Worm (Caenorhabditis elegans): ENCODE data around the gene otpl-6.

otpl-6 gene

ce11 chrV:8499407-8499806 is 26.5 kb upstream of the otpl-6 start (continued):
- TF ChIP-seq lir-1 (GFP tag; conservative IDR thresholded peaks at IDR 0.05), result no peak
- no peak for TF ChIP-seq bed-2 (GFP tag; IDR thresholded peaks at IDR 0.05)
- no peak for TF ChIP-seq efl-1 (GFP tag; optimal IDR thresholded peaks at IDR 0.05)
- no peak for TF ChIP-seq ccch-3 (GFP tag; optimal IDR thresholded peaks at IDR 0.05)

ce11 chrV:8500348-8500747 is 25.5 kb upstream of the otpl-6 start:
- peak; percentile 99 for TF ChIP-seq B0261.1 (tag; optimal IDR thresholded peaks at IDR 0.05)
- TF ChIP-seq akir-1 (GFP tag; optimal IDR thresholded peaks at IDR 0.05), result peak; percentile 95
- TF ChIP-seq lag-1 (GFP tag; IDR thresholded peaks at IDR 0.05), result peak; percentile 100
- TF ChIP-seq nfyb-1 (GFP tag; IDR thresholded peaks at IDR 0.05), result peak; percentile 99
- peak; percentile 93 for TF ChIP-seq mcd-1 (GFP tag; IDR thresholded peaks at IDR 0.05)
- peak; percentile 93 for TF ChIP-seq D2030.7 (GFP tag; IDR thresholded peaks at IDR 0.05)
- peak; percentile 98 for TF ChIP-seq hmg-20 (GFP tag; IDR thresholded peaks at IDR 0.05)
- TF ChIP-seq sea-2 (GFP tag; IDR thresholded peaks at IDR 0.05), result peak; percentile 99
- peak; percentile 100 for TF ChIP-seq lin-26 (GFP tag; IDR thresholded peaks at IDR 0.05)
- peak; percentile 99 for TF ChIP-seq dox-1 (GFP tag; IDR thresholded peaks at IDR 0.05)
- peak; percentile 96 for TF ChIP-seq mes-4 (tag; optimal IDR thresholded peaks at IDR 0.05)
- peak; percentile 100 for TF ChIP-seq F52B5.7 (tag; optimal IDR thresholded peaks at IDR 0.05)
- TF ChIP-seq sdz-38 (tag; optimal IDR thresholded peaks at IDR 0.05), result peak; percentile 77
- TF ChIP-seq dpl-1 (GFP tag; optimal IDR thresholded peaks at IDR 0.05), result peak; percentile 50
- peak; percentile 94 for TF ChIP-seq madf-10 (tag; optimal IDR thresholded peaks at IDR 0.05)
- TF ChIP-seq ceh-91 (GFP tag; IDR thresholded peaks at IDR 0.05), result peak; percentile 78
- peak; percentile 91 for TF ChIP-seq let-607 (tag; optimal IDR thresholded peaks at IDR 0.05)
- TF ChIP-seq F55B11.4 (tag; optimal IDR thresholded peaks at IDR 0.05; ENCODE audit: borderline replicate concordance, insufficient read depth), result peak; percentile 55
- peak; percentile 94 for TF ChIP-seq mel-28 (tag; optimal IDR thresholded peaks at IDR 0.05; ENCODE audit: borderline replicate concordance)
- peak; percentile 96 for TF ChIP-seq unc-130 (GFP tag; optimal IDR thresholded peaks at IDR 0.05)
- TF ChIP-seq ekl-4 (GFP tag; IDR thresholded peaks at IDR 0.05), result peak; percentile 99
- TF ChIP-seq snpc-1.1 (tag; optimal IDR thresholded peaks at IDR 0.05; ENCODE audit: insufficient read depth), result peak; percentile 100
- peak; percentile 64 for TF ChIP-seq efl-1 (GFP tag; optimal IDR thresholded peaks at IDR 0.05)
- TF ChIP-seq athp-1 (tag; optimal IDR thresholded peaks at IDR 0.05), result peak; percentile 100
- peak; percentile 90 for TF ChIP-seq lir-1 (GFP tag; conservative IDR thresholded peaks at IDR 0.05)
- TF ChIP-seq F22D6.2 (tag; optimal IDR thresholded peaks at IDR 0.05), result peak; percentile 91
- TF ChIP-seq ets-4 (GFP tag; optimal IDR thresholded peaks at IDR 0.05), result peak; percentile 100
- TF ChIP-seq fkh-3 (tag; optimal IDR thresholded peaks at IDR 0.05), result peak; percentile 100
- TF ChIP-seq attf-5 (GFP tag; optimal IDR thresholded peaks at IDR 0.05), result peak; percentile 98
- TF ChIP-seq pbrm-1 (GFP tag; IDR thresholded peaks at IDR 0.05), result peak; percentile 98
- TF ChIP-seq F57C9.4 (tag; optimal IDR thresholded peaks at IDR 0.05), result peak; percentile 99
- peak; percentile 93 for TF ChIP-seq gei-17 (GFP tag; optimal IDR thresholded peaks at IDR 0.05)
- TF ChIP-seq ccch-3 (GFP tag; optimal IDR thresholded peaks at IDR 0.05), result peak; percentile 98
- TF ChIP-seq K12H6.12 (tag; optimal IDR thresholded peaks at IDR 0.05), result peak; percentile 94
- peak; percentile 99 for TF ChIP-seq ztf-22 (GFP tag; optimal IDR thresholded peaks at IDR 0.05)
- peak; percentile 100 for TF ChIP-seq sptf-2 (GFP tag; optimal IDR thresholded peaks at IDR 0.05)
- TF ChIP-seq ceh-40 (GFP tag; IDR thresholded peaks at IDR 0.05), result peak; percentile 98
- peak; percentile 100 for TF ChIP-seq ztf-25 (GFP tag; IDR thresholded peaks at IDR 0.05)
- peak; percentile 95 for TF ChIP-seq ztf-26 (tag; optimal IDR thresholded peaks at IDR 0.05)
- peak; percentile 98 for TF ChIP-seq rcor-1 (GFP tag; IDR thresholded peaks at IDR 0.05)
- TF ChIP-seq lin-35 (GFP tag; optimal IDR thresholded peaks at IDR 0.05), result peak; percentile 48 to 93 (median 55)
- peak; percentile 100 for TF ChIP-seq nhr-120 (GFP tag; IDR thresholded peaks at IDR 0.05)
- peak; percentile 91 for TF ChIP-seq ceh-100 (GFP tag; IDR thresholded peaks at IDR 0.05)
- TF ChIP-seq ztf-28 (GFP tag; IDR thresholded peaks at IDR 0.05), result peak; percentile 98
- TF ChIP-seq him-1 (tag; optimal IDR thresholded peaks at IDR 0.05), result peak; percentile 100
- TF ChIP-seq F10E7.11 (tag; optimal IDR thresholded peaks at IDR 0.05), result peak; percentile 100

All from whole organism, young adult.